Fruit fly (Drosophila melanogaster) Kc167 (cell line): ENCODE data around the gene roq.

Experiments used
- Myc ChIP-seq: fragments of >200 bp; optimal IDR thresholded peaks from 2 replicates; lab custom pipeline; 2017; ENCODE audit warnings: missing external identifiers
- h ChIP-seq: fragments of >200 bp; optimal IDR thresholded peaks from 3 replicates; lab custom pipeline; 2018; ENCODE audit warnings: missing external identifiers
- ttk ChIP-seq: sonication (Bioruptor generic); optimal IDR thresholded peaks from 2 replicates; lab custom pipeline; 2017; ENCODE audit warnings: missing external identifiers

dm6 chr3L:16337739-16338138 lies 40.6 kb downstream of the roq start:
- TF ChIP-seq h (no peak), Myc (no peak), ttk (lab: Kevin White, UChicago) (no peak)
